Worm (Caenorhabditis elegans): ENCODE results near the gene nxf-2.
A peak's percentile ranks its signal among the peaks of the same experiment; 100 is the strongest.

Gene nxf-2

DNA sequence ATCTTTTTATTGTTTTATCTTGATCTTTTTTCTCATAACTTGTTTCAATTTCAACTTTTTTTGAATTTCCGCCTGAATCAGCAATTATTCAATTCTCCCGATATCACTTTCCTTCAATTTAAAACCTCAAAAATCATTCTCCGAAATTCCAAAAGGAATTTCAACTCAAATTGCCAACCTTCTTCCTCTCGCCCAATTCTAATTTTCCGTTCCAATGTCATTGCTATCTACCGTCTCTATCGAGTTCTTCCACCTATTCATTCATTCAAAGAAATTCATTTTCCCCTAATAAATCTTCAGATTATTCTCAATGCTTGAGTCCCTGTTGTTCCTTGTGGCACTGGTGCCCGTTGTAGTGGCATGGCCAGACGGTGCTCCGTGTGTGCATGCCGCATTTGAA lies 23.2 kb upstream of the nxf-2 start, which contains the start of gene F23B12.4:
F23B12.4 (plus strand) TSS at position 301 of the 400 bp plus-strand sequence.
- no peak for TF ChIP-seq sptf-1 (tag; optimal IDR thresholded peaks at IDR 0.05)
- TF ChIP-seq mab-5 (tag; optimal IDR thresholded peaks at IDR 0.05): no peak
- no peak for TF ChIP-seq nhr-237 (tag; optimal IDR thresholded peaks at IDR 0.05)
- no peak for TF ChIP-seq nhr-28 (tag; optimal IDR thresholded peaks at IDR 0.05)
- no peak for TF ChIP-seq sem-2 (GFP tag; optimal IDR thresholded peaks at IDR 0.05)
- TF ChIP-seq ceh-43 (GFP tag; optimal IDR thresholded peaks at IDR 0.05): no peak
- no peak for TF ChIP-seq unc-120 (tag; optimal IDR thresholded peaks at IDR 0.05; ENCODE audit: poor library complexity, severe bottlenecking)
- no peak for TF ChIP-seq lsy-2 (tag; optimal IDR thresholded peaks at IDR 0.05)

ce11 chrV:14439236-14439635 lies 21.6 kb upstream of the nxf-2 start:
- TF ChIP-seq mep-1 (tag; optimal IDR thresholded peaks at IDR 0.05) (no peak), mab-5 (tag; optimal IDR thresholded peaks at IDR 0.05) (no peak), ces-1 (GFP tag; optimal IDR thresholded peaks at IDR 0.05) (no peak), tbx-8 (GFP tag; optimal IDR thresholded peaks at IDR 0.05) (no peak), nhr-76 (tag; optimal IDR thresholded peaks at IDR 0.05) (no peak), nhr-28 (tag; optimal IDR thresholded peaks at IDR 0.05) (no peak), lin-32 (GFP tag; optimal IDR thresholded peaks at IDR 0.05) (no peak), unc-120 (tag; optimal IDR thresholded peaks at IDR 0.05; ENCODE audit: poor library complexity, severe bottlenecking) (no peak), elt-1 (tag; optimal IDR thresholded peaks at IDR 0.05; ENCODE audit: borderline replicate concordance, insufficient read depth) (no peak), lin-13 (tag; optimal IDR thresholded peaks at IDR 0.05) (no peak), zip-8 (tag; optimal IDR thresholded peaks at IDR 0.05) (no peak), lsy-2 (tag; optimal IDR thresholded peaks at IDR 0.05) (no peak), ham-2 (GFP tag; optimal IDR thresholded peaks at IDR 0.05) (no peak), nhr-237 (tag; optimal IDR thresholded peaks at IDR 0.05) (no peak), nhr-2 (tag; optimal IDR thresholded peaks at IDR 0.05) (no peak), blmp-1 (tag; optimal IDR thresholded peaks at IDR 0.05) (no peak), snpc-4 (tag; optimal IDR thresholded peaks at IDR 0.05) (no peak), ceh-39 (tag; optimal IDR thresholded peaks at IDR 0.05) (no peak), bed-3 (GFP tag; optimal IDR thresholded peaks at IDR 0.05) (no peak), hlh-1 (tag; optimal IDR thresholded peaks at IDR 0.05) (no peak)

DNA sequence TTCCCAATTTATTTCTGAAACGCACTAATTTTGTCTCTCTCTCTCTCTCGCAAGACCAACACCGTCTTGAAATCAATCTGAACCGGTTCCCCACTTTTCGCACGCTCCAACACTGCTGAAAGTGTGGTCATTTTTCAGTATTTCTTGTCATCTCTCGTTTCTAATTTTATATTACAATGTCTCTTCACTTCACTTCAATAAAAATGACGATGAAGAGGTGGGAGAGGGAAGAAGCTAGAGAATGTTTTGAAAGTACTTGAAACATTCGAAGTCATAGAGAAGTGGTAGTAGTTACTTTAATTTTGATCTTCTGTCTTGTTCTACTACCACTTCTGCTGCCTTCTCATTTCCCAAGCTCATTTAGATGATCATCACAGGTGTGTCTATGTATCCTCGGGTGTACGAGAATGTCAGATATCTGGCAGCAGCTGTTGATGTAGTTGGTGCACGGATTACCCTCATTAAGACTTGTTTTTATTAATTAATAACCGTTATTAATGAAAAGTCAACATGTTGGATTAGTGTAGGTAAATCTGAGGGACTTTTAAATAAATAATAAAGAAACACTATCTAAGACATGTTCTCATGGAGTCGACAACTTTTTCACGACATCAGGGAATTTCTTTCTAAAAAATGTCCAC lies 20.6 kb upstream of the nxf-2 start:
- TF ChIP-seq lin-32 (GFP tag; optimal IDR thresholded peaks at IDR 0.05) (peak; percentile 97), tbx-8 (GFP tag; optimal IDR thresholded peaks at IDR 0.05) (no peak), ham-2 (GFP tag; optimal IDR thresholded peaks at IDR 0.05) (no peak), ceh-39 (tag; optimal IDR thresholded peaks at IDR 0.05) (no peak), nhr-28 (tag; optimal IDR thresholded peaks at IDR 0.05) (no peak), nhr-2 (tag; optimal IDR thresholded peaks at IDR 0.05) (peak; percentile 17), ces-1 (GFP tag; optimal IDR thresholded peaks at IDR 0.05) (no peak), unc-120 (tag; optimal IDR thresholded peaks at IDR 0.05; ENCODE audit: poor library complexity, severe bottlenecking) (no peak), ceh-83 (GFP tag; optimal IDR thresholded peaks at IDR 0.05) (no peak), snpc-4 (tag; optimal IDR thresholded peaks at IDR 0.05) (no peak)

DNA sequence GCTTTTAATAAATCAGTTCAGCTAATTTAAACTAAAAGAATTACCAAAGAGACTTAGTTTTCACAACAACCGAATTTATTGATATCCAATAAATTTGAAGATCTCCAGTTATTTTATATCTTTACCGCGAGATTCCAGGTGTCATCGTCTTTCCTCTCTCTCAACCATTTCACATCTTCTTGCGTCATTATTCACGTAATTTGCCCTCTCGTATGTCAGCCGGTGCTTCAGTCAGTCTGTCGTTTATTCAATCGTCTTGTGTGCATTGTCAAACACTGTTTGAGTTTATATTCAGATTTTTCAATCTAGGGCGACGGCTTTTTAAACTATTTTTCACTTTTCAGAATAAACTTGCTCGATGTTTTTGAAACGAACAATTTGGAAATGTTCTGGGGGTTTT lies 19.7 kb upstream of the nxf-2 start:
- TF ChIP-seq lin-32 (GFP tag; optimal IDR thresholded peaks at IDR 0.05): no peak
- TF ChIP-seq tbx-8 (GFP tag; optimal IDR thresholded peaks at IDR 0.05): no peak
- no peak for TF ChIP-seq hlh-1 (tag; optimal IDR thresholded peaks at IDR 0.05)
- TF ChIP-seq elt-1 (tag; optimal IDR thresholded peaks at IDR 0.05; ENCODE audit: borderline replicate concordance, insufficient read depth): no peak
- TF ChIP-seq zip-8 (tag; optimal IDR thresholded peaks at IDR 0.05): peak; percentile 51
- TF ChIP-seq lsy-2 (tag; optimal IDR thresholded peaks at IDR 0.05): no peak
- TF ChIP-seq mep-1 (tag; optimal IDR thresholded peaks at IDR 0.05): no peak
- TF ChIP-seq nhr-12 (tag; optimal IDR thresholded peaks at IDR 0.05): no peak
- TF ChIP-seq nhr-28 (tag; optimal IDR thresholded peaks at IDR 0.05): no peak
- no peak for TF ChIP-seq sptf-1 (tag; optimal IDR thresholded peaks at IDR 0.05)
- TF ChIP-seq mls-2 (tag; optimal IDR thresholded peaks at IDR 0.05): no peak
- no peak for TF ChIP-seq pha-4 (tag; optimal IDR thresholded peaks at IDR 0.05)
- TF ChIP-seq unc-62 (GFP tag; optimal IDR thresholded peaks at IDR 0.05): no peak
- TF ChIP-seq nhr-2 (tag; optimal IDR thresholded peaks at IDR 0.05): peak; percentile 53
- no peak for TF ChIP-seq sem-2 (GFP tag; optimal IDR thresholded peaks at IDR 0.05)
- no peak for TF ChIP-seq mab-5 (tag; optimal IDR thresholded peaks at IDR 0.05)
- no peak for TF ChIP-seq M03D4.4 (tag; optimal IDR thresholded peaks at IDR 0.05)

DNA sequence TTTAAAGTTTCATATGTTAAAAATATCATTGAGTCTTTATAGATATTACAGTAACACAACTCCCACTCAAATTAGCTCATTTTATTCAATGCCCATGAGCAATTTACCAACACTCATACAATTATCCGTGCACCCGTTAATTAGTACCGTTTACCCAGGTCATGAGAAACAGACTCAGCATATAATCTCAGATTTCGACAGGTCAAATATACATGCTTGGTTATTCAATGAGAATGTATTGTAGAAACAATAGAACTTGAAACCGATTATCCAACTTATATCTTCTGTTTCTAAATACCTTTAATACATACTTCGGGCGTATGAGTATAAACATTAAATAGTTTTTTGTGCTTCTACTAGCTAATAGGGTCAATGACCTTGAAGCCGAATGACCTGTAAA lies 18.6 kb upstream of the nxf-2 start:
- TF ChIP-seq nhr-2 (tag; optimal IDR thresholded peaks at IDR 0.05) (peak; percentile 65), flh-1 (GFP tag; optimal IDR thresholded peaks at IDR 0.05) (no peak)

All from whole organism, mixed stage, embryonic.